Worm (Caenorhabditis elegans): Measurements from ENCODE around the gene sym-2.

sym-2 gene

ce11 chrII:9188380-9188779 lies at the start of gene sym-2:
TSS of gene sym-2 (minus strand) at chrII:9188480.
- TF ChIP-seq F13C5.2 (tag; optimal IDR thresholded peaks at IDR 0.05): no peak
- no peak for TF ChIP-seq ceh-36 (tag; optimal IDR thresholded peaks at IDR 0.05)
- no peak for TF ChIP-seq ceh-13 (GFP tag; optimal IDR thresholded peaks at IDR 0.05)
- TF ChIP-seq pes-1 (GFP tag; IDR thresholded peaks at IDR 0.05): no peak
- no peak for TF ChIP-seq flt-1 (GFP tag; IDR thresholded peaks at IDR 0.05)
- no peak for TF ChIP-seq ets-7 (tag; optimal IDR thresholded peaks at IDR 0.05)
- no peak for TF ChIP-seq tra-4 (tag; optimal IDR thresholded peaks at IDR 0.05)
- no peak for TF ChIP-seq tbx-11 (GFP tag; IDR thresholded peaks at IDR 0.05)
- TF ChIP-seq hmbx-1 (tag; optimal IDR thresholded peaks at IDR 0.05): no peak
- no peak for TF ChIP-seq B0310.2 (tag; optimal IDR thresholded peaks at IDR 0.05)
- TF ChIP-seq ama-1 (optimal IDR thresholded peaks at IDR 0.05): no peak
- no peak for TF ChIP-seq hmg-4 (GFP tag; optimal IDR thresholded peaks at IDR 0.05)
- TF ChIP-seq scrt-1 (GFP tag; IDR thresholded peaks at IDR 0.05): no peak
- TF ChIP-seq hnd-1 (tag; optimal IDR thresholded peaks at IDR 0.05): no peak
- no peak for TF ChIP-seq sea-1 (GFP tag; conservative IDR thresholded peaks at IDR 0.05)
- TF ChIP-seq aly-1 (tag; optimal IDR thresholded peaks at IDR 0.05): no peak

- TF ChIP-seq pes-1 (GFP tag; IDR thresholded peaks at IDR 0.05) (no peak), hmbx-1 (tag; optimal IDR thresholded peaks at IDR 0.05) (no peak), ets-7 (tag; optimal IDR thresholded peaks at IDR 0.05) (no peak), aly-1 (tag; optimal IDR thresholded peaks at IDR 0.05) (no peak), hnd-1 (tag; optimal IDR thresholded peaks at IDR 0.05) (no peak), hmg-4 (GFP tag; optimal IDR thresholded peaks at IDR 0.05) (no peak), tra-4 (tag; optimal IDR thresholded peaks at IDR 0.05) (no peak), scrt-1 (GFP tag; IDR thresholded peaks at IDR 0.05) (no peak), flt-1 (GFP tag; IDR thresholded peaks at IDR 0.05) (no peak), F13C5.2 (tag; optimal IDR thresholded peaks at IDR 0.05) (no peak)
Measured at ce11 chrII:9237719-9238118, 49.4 kb upstream of the sym-2 start.

- TF ChIP-seq ets-7 (tag; optimal IDR thresholded peaks at IDR 0.05): no peak
- TF ChIP-seq hmbx-1 (tag; optimal IDR thresholded peaks at IDR 0.05): no peak
- TF ChIP-seq ceh-13 (GFP tag; optimal IDR thresholded peaks at IDR 0.05): no peak
- no peak for TF ChIP-seq tbx-37 (GFP tag; conservative IDR thresholded peaks at IDR 0.05)
- no peak for TF ChIP-seq B0310.2 (tag; optimal IDR thresholded peaks at IDR 0.05)
- TF ChIP-seq aly-1 (tag; optimal IDR thresholded peaks at IDR 0.05): no peak
- no peak for TF ChIP-seq hmg-4 (GFP tag; optimal IDR thresholded peaks at IDR 0.05)
- no peak for TF ChIP-seq sea-1 (GFP tag; conservative IDR thresholded peaks at IDR 0.05)
- no peak for TF ChIP-seq tbx-11 (GFP tag; IDR thresholded peaks at IDR 0.05)
- TF ChIP-seq scrt-1 (GFP tag; IDR thresholded peaks at IDR 0.05): no peak
- TF ChIP-seq flt-1 (GFP tag; IDR thresholded peaks at IDR 0.05): no peak
- no peak for TF ChIP-seq F13C5.2 (tag; optimal IDR thresholded peaks at IDR 0.05)
- no peak for TF ChIP-seq hnd-1 (tag; optimal IDR thresholded peaks at IDR 0.05)
- TF ChIP-seq ama-1 (optimal IDR thresholded peaks at IDR 0.05): no peak
- TF ChIP-seq ceh-36 (tag; optimal IDR thresholded peaks at IDR 0.05): no peak
- no peak for TF ChIP-seq pes-1 (GFP tag; IDR thresholded peaks at IDR 0.05)
- no peak for TF ChIP-seq tra-4 (tag; optimal IDR thresholded peaks at IDR 0.05)
Measured at ce11 chrII:9236972-9237371, 48.7 kb upstream of the sym-2 start.

ce11 chrII:9236283-9236682 lies 48.0 kb upstream of the sym-2 start, which contains the start of gene T26C5.3:
TSS of gene T26C5.3 (plus strand) at chrII:9236583.
- TF ChIP-seq hmbx-1 (tag; optimal IDR thresholded peaks at IDR 0.05) (no peak), tbx-37 (GFP tag; conservative IDR thresholded peaks at IDR 0.05) (no peak), hnd-1 (tag; optimal IDR thresholded peaks at IDR 0.05) (no peak), sea-1 (GFP tag; conservative IDR thresholded peaks at IDR 0.05) (no peak), hmg-4 (GFP tag; optimal IDR thresholded peaks at IDR 0.05) (no peak), ets-7 (tag; optimal IDR thresholded peaks at IDR 0.05) (no peak), tra-4 (tag; optimal IDR thresholded peaks at IDR 0.05) (no peak), B0310.2 (tag; optimal IDR thresholded peaks at IDR 0.05) (no peak), flt-1 (GFP tag; IDR thresholded peaks at IDR 0.05) (no peak), aly-1 (tag; optimal IDR thresholded peaks at IDR 0.05) (no peak)

- TF ChIP-seq pes-1 (GFP tag; IDR thresholded peaks at IDR 0.05): no peak
- no peak for TF ChIP-seq ama-1 (optimal IDR thresholded peaks at IDR 0.05)
- TF ChIP-seq B0310.2 (tag; optimal IDR thresholded peaks at IDR 0.05): no peak
- TF ChIP-seq ceh-36 (tag; optimal IDR thresholded peaks at IDR 0.05): no peak
- no peak for TF ChIP-seq hmg-4 (GFP tag; optimal IDR thresholded peaks at IDR 0.05)
Measured at ce11 chrII:9233813-9234212, 45.5 kb upstream of the sym-2 start.

ce11 chrII:9232923-9233322 lies 44.6 kb upstream of the sym-2 start, which contains the start of gene T26C5.2:
TSS of gene T26C5.2 (plus strand) at chrII:9233223.
- TF ChIP-seq ets-7 (tag; optimal IDR thresholded peaks at IDR 0.05): no peak

ce11 chrII:9232493-9232892 lies 44.2 kb upstream of the sym-2 start:
- no peak for TF ChIP-seq ets-7 (tag; optimal IDR thresholded peaks at IDR 0.05)
- no peak for TF ChIP-seq aly-1 (tag; optimal IDR thresholded peaks at IDR 0.05)
- no peak for TF ChIP-seq hmbx-1 (tag; optimal IDR thresholded peaks at IDR 0.05)
- TF ChIP-seq tra-4 (tag; optimal IDR thresholded peaks at IDR 0.05): no peak
- TF ChIP-seq B0310.2 (tag; optimal IDR thresholded peaks at IDR 0.05): no peak
- TF ChIP-seq hmg-4 (GFP tag; optimal IDR thresholded peaks at IDR 0.05): no peak

ce11 chrII:9231240-9231639 lies 43.0 kb upstream of the sym-2 start, which contains the start of gene gst-13:
TSS of gene gst-13 (plus strand) at chrII:9231457.
- TF ChIP-seq hmbx-1 (tag; optimal IDR thresholded peaks at IDR 0.05) (no peak), flt-1 (GFP tag; IDR thresholded peaks at IDR 0.05) (no peak), sea-1 (GFP tag; conservative IDR thresholded peaks at IDR 0.05) (no peak), tra-4 (tag; optimal IDR thresholded peaks at IDR 0.05) (no peak), ama-1 (optimal IDR thresholded peaks at IDR 0.05) (no peak), ets-7 (tag; optimal IDR thresholded peaks at IDR 0.05) (no peak), B0310.2 (tag; optimal IDR thresholded peaks at IDR 0.05) (no peak), F13C5.2 (tag; optimal IDR thresholded peaks at IDR 0.05) (no peak), ceh-13 (GFP tag; optimal IDR thresholded peaks at IDR 0.05) (no peak), scrt-1 (GFP tag; IDR thresholded peaks at IDR 0.05) (no peak), hmg-4 (GFP tag; optimal IDR thresholded peaks at IDR 0.05) (no peak), tbx-11 (GFP tag; IDR thresholded peaks at IDR 0.05) (no peak), tbx-37 (GFP tag; conservative IDR thresholded peaks at IDR 0.05) (no peak), aly-1 (tag; optimal IDR thresholded peaks at IDR 0.05) (no peak), hnd-1 (tag; optimal IDR thresholded peaks at IDR 0.05) (no peak), ceh-36 (tag; optimal IDR thresholded peaks at IDR 0.05) (no peak), pes-1 (GFP tag; IDR thresholded peaks at IDR 0.05) (no peak)

Measured in whole organism, early embryonic.